Fruit fly (Drosophila melanogaster): Measurements from ENCODE around the gene CG15130.

Gene CG15130

dm6 chr2L:20414750-20415211, 9.7 kb downstream of the CG15130 start, which contains the start of gene CG10947 (continued):
- TF ChIP-seq CG7372 (GFP tag; IDR thresholded peaks at IDR 0.05): peak; percentile 43; the same call in 1 of the 2 replicates
- TF ChIP-seq Oli (tag; optimal IDR thresholded peaks at IDR 0.05): peak; percentile 40
- peak; percentile 73 for TF ChIP-seq onecut (GFP tag; IDR thresholded peaks at IDR 0.05)
- TF ChIP-seq CG15269 (tag; optimal IDR thresholded peaks at IDR 0.05): peak; percentile 60
- TF ChIP-seq Adf1 (GFP tag; IDR thresholded peaks at IDR 0.05): no peak
- no peak for TF ChIP-seq CG30020 (tag; optimal IDR thresholded peaks at IDR 0.05)
- TF ChIP-seq CG6813 (GFP tag; optimal IDR thresholded peaks at IDR 0.05): peak; percentile 35
- peak; percentile 56 for TF ChIP-seq CG1233 (GFP tag; optimal IDR thresholded peaks at IDR 0.05)
- TF ChIP-seq CG4328 (GFP tag; optimal IDR thresholded peaks at IDR 0.05): peak; percentile 14
- peak; percentile 35 for TF ChIP-seq trh (GFP tag; optimal IDR thresholded peaks at IDR 0.05)
- no peak for TF ChIP-seq CG7963 (GFP tag; IDR thresholded peaks at IDR 0.05; ENCODE audit: partially characterized antibody)
- TF ChIP-seq CG31224 (GFP tag; IDR thresholded peaks at IDR 0.05): no peak
- peak; percentile 28 for TF ChIP-seq Bdp1 (GFP tag; optimal IDR thresholded peaks at IDR 0.05)
- TF ChIP-seq CG17568 (GFP tag; optimal IDR thresholded peaks at IDR 0.05): peak; percentile 66
- peak; percentile 16 for TF ChIP-seq trem (tag; optimal IDR thresholded peaks at IDR 0.05)
- peak; percentile 76 for TF ChIP-seq CG3847 (GFP tag; IDR thresholded peaks at IDR 0.05)
- TF ChIP-seq E2f2 (GFP tag; IDR thresholded peaks at IDR 0.05): peak; percentile 95
- 0 out of 3 replicates have a peak, but pooled peaks have one; percentile 29 for TF ChIP-seq sr (GFP tag; IDR thresholded peaks at IDR 0.05)
- TF ChIP-seq al (GFP tag; IDR thresholded peaks at IDR 0.05): no peak
- no peak for TF ChIP-seq oc (tag; optimal IDR thresholded peaks at IDR 0.05)
- TF ChIP-seq CG9609 (GFP tag; optimal IDR thresholded peaks at IDR 0.05): peak; percentile 53
- TF ChIP-seq gfzf (GFP tag; optimal IDR thresholded peaks at IDR 0.05): peak; percentile 16
- peak; percentile 75 for TF ChIP-seq B-H2 (GFP tag; optimal IDR thresholded peaks at IDR 0.05)
- peak; percentile 49 for TF ChIP-seq CG10979 (tag; optimal IDR thresholded peaks at IDR 0.05)
- TF ChIP-seq CG8924 (tag; optimal IDR thresholded peaks at IDR 0.05): peak; percentile 1
- TF ChIP-seq slbo (GFP tag; IDR thresholded peaks at IDR 0.05): peak; percentile 71
- TF ChIP-seq HLH54F (GFP tag; optimal IDR thresholded peaks at IDR 0.05): peak; percentile 59
- TF ChIP-seq CG3281 (GFP tag; optimal IDR thresholded peaks at IDR 0.05): peak; percentile 50
- peak; percentile 62 for TF ChIP-seq CG12942 (GFP tag; optimal IDR thresholded peaks at IDR 0.05)
- peak; percentile 49; the same call in 1 of the 2 replicates for TF ChIP-seq wdn (GFP tag; IDR thresholded peaks at IDR 0.05)
- TF ChIP-seq h (optimal IDR thresholded peaks at IDR 0.05): no peak
- no peak for TF ChIP-seq CG6683 (GFP tag; optimal IDR thresholded peaks at IDR 0.05)
- TF ChIP-seq Dp (GFP tag; optimal IDR thresholded peaks at IDR 0.05): peak; percentile 92
- TF ChIP-seq CG2712 (tag; optimal IDR thresholded peaks at IDR 0.05): peak; percentile 47
- peak; percentile 60; the same call in 1 of the 2 replicates for TF ChIP-seq CG14014 (GFP tag; IDR thresholded peaks at IDR 0.05)
- no peak for TF ChIP-seq sim (GFP tag; IDR thresholded peaks at IDR 0.05)
- peak; percentile 35 for TF ChIP-seq CG12391 (tag; optimal IDR thresholded peaks at IDR 0.05)
- no peak for TF ChIP-seq CG12299 (tag; optimal IDR thresholded peaks at IDR 0.05)
- TF ChIP-seq MTF-1 (GFP tag; optimal IDR thresholded peaks at IDR 0.05; ENCODE audit: borderline replicate concordance): peak; percentile 50
- TF ChIP-seq CG10654 (GFP tag; optimal IDR thresholded peaks at IDR 0.05): peak; percentile 30
- no peak for TF ChIP-seq CG6689 (GFP tag; IDR thresholded peaks at IDR 0.05)
- no peak for TF ChIP-seq tio (GFP tag; optimal IDR thresholded peaks at IDR 0.05)
- TF ChIP-seq Taf1 (GFP tag; IDR thresholded peaks at IDR 0.05): no peak
- peak; percentile 14 for TF ChIP-seq vfl (GFP tag; optimal IDR thresholded peaks at IDR 0.05)
- no peak for TF ChIP-seq Elba2 (GFP tag; optimal IDR thresholded peaks at IDR 0.05)
- peak; percentile 95 for TF ChIP-seq CG9437 (GFP tag; optimal IDR thresholded peaks at IDR 0.05)
- peak; percentile 45 for TF ChIP-seq CG8388 (GFP tag; optimal IDR thresholded peaks at IDR 0.05)
- peak; percentile 21 for TF ChIP-seq tup (GFP tag; optimal IDR thresholded peaks at IDR 0.05)
- TF ChIP-seq CG3163 (GFP tag; optimal IDR thresholded peaks at IDR 0.05): peak; percentile 51
- peak; percentile 78; the same call in 2 of the 3 replicates for TF ChIP-seq Dbx (GFP tag; IDR thresholded peaks at IDR 0.05)
- TF ChIP-seq sqz (GFP tag; optimal IDR thresholded peaks at IDR 0.05): peak; percentile 15

Data from whole organism, embryonic.